Worm (Caenorhabditis elegans) whole organism, mixed stage, embryonic: ENCODE measurements around the gene C34E10.9.
A peak's percentile ranks its signal among the peaks of the same experiment; 100 is the strongest.

ENCODE experiments used
- lin-32 ChIP-seq: fragments of 200-800 bp; sonication (Bioruptor generic); optimal IDR thresholded peaks from 2 replicates; lab custom pipeline; 2018; ENCODE audit warnings: mild to moderate bottlenecking, missing genetic modification characterization, missing compliant biosample characterization
- lsy-2 ChIP-seq: fragments of 150-350 bp; optimal IDR thresholded peaks from 2 replicates; lab custom pipeline; 2014; ENCODE audit warnings: missing biosample characterization, missing genetic modification characterization
- mep-1 ChIP-seq: fragments of 150-350 bp; optimal IDR thresholded peaks from 2 replicates; lab custom pipeline; 2017; ENCODE audit warnings: missing biosample characterization, missing genetic modification reagents, missing genetic modification characterization, inconsistent platforms
- nhr-76 ChIP-seq: sonication (generic microtip); optimal IDR thresholded peaks from 2 replicates; lab custom pipeline; 2017; ENCODE audit warnings: missing biosample characterization, missing genetic modification characterization
- unc-39 ChIP-seq: fragments of 150-350 bp; optimal IDR thresholded peaks from 2 replicates; lab custom pipeline; 2014; ENCODE audit warnings: missing biosample characterization, missing genetic modification characterization

DNA sequence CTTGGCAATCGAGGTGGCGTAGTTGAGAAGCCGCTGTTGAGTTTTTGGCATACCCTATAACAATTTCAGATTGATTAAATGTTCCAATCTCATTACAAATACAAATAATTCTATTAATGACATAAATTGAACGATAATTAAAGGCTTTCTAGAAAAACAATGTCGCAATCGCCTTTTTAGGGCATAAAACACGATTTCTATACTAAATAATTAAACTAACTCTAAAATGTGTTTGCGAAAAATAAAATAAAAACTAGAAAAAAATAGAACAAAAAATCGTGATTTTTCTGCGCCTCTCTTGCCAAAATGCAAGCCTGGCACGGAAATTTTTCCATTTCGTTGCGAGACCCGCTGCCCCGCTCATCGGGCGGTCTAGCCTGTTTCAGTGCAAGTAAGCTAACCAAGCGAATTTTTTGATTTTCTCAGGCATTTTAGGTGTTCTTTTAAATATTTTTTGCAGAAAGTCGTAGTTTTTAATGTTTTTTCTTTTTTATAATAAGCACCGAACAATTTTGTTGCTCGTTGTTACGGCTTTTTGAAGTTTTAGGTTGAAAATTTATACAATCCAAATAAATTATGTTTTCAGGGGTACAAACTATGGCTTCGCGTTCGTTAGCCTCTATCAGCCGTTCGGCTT, 35.2 kb downstream of the C34E10.9 start, which contains the start of the genes C34E10.12, C34E10.10 and atp-2:
- TF ChIP-seq lsy-2 (tag; lab: Kevin White, UChicago) (peak; percentile 84), unc-39 (tag; lab: Kevin White, UChicago) (no peak), mep-1 (peak; percentile 92), nhr-76 (tag; lab: Kevin White, UChicago) (no peak), lin-32 (GFP tag; lab: Kevin White, UChicago) (no peak)
